Worm (Caenorhabditis elegans) whole organism, mixed stage, embryonic: Measurements from ENCODE around the gene C40H1.7.

Experiments
- M03D4.4 ChIP-seq: sonication (generic microtip); optimal IDR thresholded peaks from 2 replicates; lab custom pipeline; 2017; ENCODE audit warnings: mild to moderate bottlenecking, missing genetic modification characterization, missing compliant biosample characterization
- ceh-39 ChIP-seq: fragments of 150-350 bp; optimal IDR thresholded peaks from 2 replicates; lab custom pipeline; 2014; ENCODE audit warnings: missing biosample characterization, missing genetic modification characterization
- mls-2 ChIP-seq: sonication (generic microtip); optimal IDR thresholded peaks from 2 replicates; lab custom pipeline; 2016; ENCODE audit warnings: mild to moderate bottlenecking, missing genetic modification characterization, moderate library complexity, missing compliant biosample characterization
- nhr-76 ChIP-seq: sonication (generic microtip); optimal IDR thresholded peaks from 2 replicates; lab custom pipeline; 2017; ENCODE audit warnings: missing biosample characterization, missing genetic modification characterization
- pha-4 ChIP-seq: fragments of 150-350 bp; optimal IDR thresholded peaks from 2 replicates; lab custom pipeline; 2018; ENCODE audit warnings: missing biosample characterization, missing genetic modification reagents, missing genetic modification characterization

DNA sequence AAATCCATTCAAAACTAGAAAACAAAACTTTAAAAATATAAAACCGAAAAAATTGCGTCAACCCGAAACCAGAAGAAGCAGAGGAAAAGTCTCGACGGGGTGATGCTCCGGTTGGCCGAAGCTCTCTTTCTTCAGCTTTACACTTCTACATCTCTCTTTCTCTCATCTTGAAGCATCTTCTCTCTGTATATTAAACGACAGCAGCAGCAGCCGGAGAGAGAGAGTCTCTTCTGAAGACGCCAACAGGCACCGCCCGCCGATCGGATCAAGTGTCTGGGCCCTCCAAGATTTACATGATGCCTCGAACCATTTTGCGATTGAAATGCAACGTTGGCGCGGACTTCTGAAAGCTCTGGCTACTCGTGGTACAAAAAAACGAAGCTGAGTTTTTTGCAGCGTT lies 21.9 kb downstream of the C40H1.7 start:
- TF ChIP-seq mls-2 (tag; lab: Kevin White, UChicago) (no peak), ceh-39 (tag; lab: Kevin White, UChicago) (no peak), pha-4 (tag; lab: Kevin White, UChicago) (no peak), nhr-76 (tag; lab: Kevin White, UChicago) (no peak), M03D4.4 (tag; lab: Kevin White, UChicago) (no peak)
